Fruit fly (Drosophila melanogaster): ENCODE data around the gene apolpp.

DNA sequence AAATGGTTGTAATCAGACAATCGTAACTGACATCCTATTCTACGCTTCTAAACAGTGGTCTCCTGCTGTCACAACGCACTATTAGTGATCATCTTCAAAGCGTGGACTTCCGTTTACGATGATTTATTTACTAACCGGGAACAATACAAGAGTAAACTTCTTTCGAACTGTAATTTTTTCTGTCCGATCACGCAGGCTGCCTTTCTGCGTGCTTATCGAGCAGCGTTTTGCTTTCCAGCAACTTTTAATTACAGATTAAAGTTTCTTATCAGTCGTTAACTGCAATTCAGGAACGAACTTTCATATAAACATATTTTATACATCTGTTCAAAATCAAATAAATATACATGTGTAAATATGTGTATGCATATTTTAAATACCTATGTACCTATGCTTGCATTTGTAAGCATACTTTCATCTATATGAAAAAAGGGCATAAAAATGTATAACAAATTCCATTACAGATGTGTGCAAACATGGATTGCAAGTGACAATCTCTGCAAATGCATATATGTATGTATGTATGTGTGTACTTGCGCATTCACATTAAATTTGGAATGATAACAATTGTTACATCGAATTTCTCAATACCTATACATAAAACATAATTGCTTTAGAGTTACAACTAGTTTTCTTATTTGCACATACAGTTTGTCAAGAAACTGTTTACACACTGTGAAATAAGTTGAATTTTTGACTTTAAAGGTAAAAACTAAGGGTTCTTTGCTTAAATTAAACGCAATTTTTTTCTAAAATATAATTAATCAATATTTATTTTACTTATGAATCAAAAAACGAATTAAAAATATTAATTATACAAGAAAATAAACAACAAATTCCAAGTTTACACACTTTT, 2.4 kb downstream of the apolpp start:
- TF ChIP-seq psq (optimal IDR thresholded peaks at IDR 0.05) (no peak), usp (GFP tag; optimal IDR thresholded peaks at IDR 0.05) (no peak), CG8478 (optimal IDR thresholded peaks at IDR 0.05) (no peak), Dll (optimal IDR thresholded peaks at IDR 0.05) (no peak)

Data from whole organism.